Worm (Caenorhabditis elegans) whole organism, late embryonic: ENCODE data around the gene F36H9.2.

Source experiments
- K02D7.2 ChIP-seq: sonication (generic microtip); optimal IDR thresholded peaks from 2 replicates; lab custom pipeline; 2017; ENCODE audit warnings: mild to moderate bottlenecking, missing genetic modification characterization, missing compliant biosample characterization
- K09A11.1 ChIP-seq: sonication (generic microtip); optimal IDR thresholded peaks from 2 replicates; lab custom pipeline; 2017; ENCODE audit warnings: antibody characterized with exemption, mild to moderate bottlenecking, missing genetic modification characterization, missing compliant biosample characterization; ENCODE audit not compliant: insufficient read depth
- T23F11.4 ChIP-seq: fragments of 200-800 bp; sonication (Bioruptor generic); optimal IDR thresholded peaks from 2 replicates; lab custom pipeline; 2018; ENCODE audit warnings: mild to moderate bottlenecking, missing genetic modification characterization, missing compliant biosample characterization
- Y22D7AL.16 ChIP-seq: sonication (generic microtip); optimal IDR thresholded peaks from 2 replicates; lab custom pipeline; 2016; ENCODE audit warnings: missing genetic modification characterization, missing compliant biosample characterization
- ama-1 ChIP-seq: fragments of 150-350 bp; optimal IDR thresholded peaks from 2 replicates; lab custom pipeline; 2014
- ceh-18 ChIP-seq: sonication (generic microtip); optimal IDR thresholded peaks from 2 replicates; lab custom pipeline; 2016; ENCODE audit warnings: missing genetic modification characterization, missing compliant biosample characterization
- ceh-19 ChIP-seq: fragments of 200-800 bp; sonication (Bioruptor generic); optimal IDR thresholded peaks from 2 replicates; lab custom pipeline; 2018; ENCODE audit warnings: mild to moderate bottlenecking, missing genetic modification characterization, missing compliant biosample characterization
- ceh-24 ChIP-seq: sonication (generic microtip); optimal IDR thresholded peaks from 2 replicates; lab custom pipeline; 2016; ENCODE audit warnings: mild to moderate bottlenecking, missing genetic modification characterization, missing compliant biosample characterization
- ceh-30 ChIP-seq: fragments of 150-350 bp; optimal IDR thresholded peaks from 2 replicates; lab custom pipeline; 2014; ENCODE audit warnings: missing biosample characterization, missing genetic modification characterization
- ceh-31 ChIP-seq: sonication (generic microtip); optimal IDR thresholded peaks from 2 replicates; lab custom pipeline; 2016; ENCODE audit warnings: missing genetic modification characterization, missing compliant biosample characterization
- ceh-34 ChIP-seq: sonication (generic microtip); optimal IDR thresholded peaks from 2 replicates; lab custom pipeline; 2016; ENCODE audit warnings: mild to moderate bottlenecking, missing genetic modification characterization, missing compliant biosample characterization
- ceh-48 ChIP-seq: sonication (generic microtip); optimal IDR thresholded peaks from 2 replicates; lab custom pipeline; 2016; ENCODE audit warnings: missing genetic modification characterization, inconsistent platforms, missing compliant biosample characterization
- ceh-6 ChIP-seq: fragments of 200-800 bp; sonication (Bioruptor generic); optimal IDR thresholded peaks from 2 replicates; lab custom pipeline; 2018; ENCODE audit warnings: mild to moderate bottlenecking, missing genetic modification characterization, missing compliant biosample characterization
- ceh-9 ChIP-seq: sonication (generic microtip); optimal IDR thresholded peaks from 2 replicates; lab custom pipeline; 2016; ENCODE audit warnings: mild to moderate bottlenecking, missing genetic modification characterization, inconsistent platforms, missing compliant biosample characterization
- elt-2 ChIP-seq: sonication (generic microtip); optimal IDR thresholded peaks from 2 replicates; lab custom pipeline; 2016; ENCODE audit warnings: missing genetic modification reagents, missing genetic modification characterization, missing compliant biosample characterization
- ets-4 ChIP-seq: sonication (generic microtip); optimal IDR thresholded peaks from 2 replicates; lab custom pipeline; 2016; ENCODE audit warnings: missing genetic modification characterization, missing compliant biosample characterization
- fax-1 ChIP-seq: sonication (generic microtip); optimal IDR thresholded peaks from 2 replicates; lab custom pipeline; 2016; ENCODE audit warnings: missing genotype, missing genetic modification characterization, missing compliant biosample characterization
- fkh-10 ChIP-seq: fragments of 150-350 bp; optimal IDR thresholded peaks from 2 replicates; lab custom pipeline; 2014; ENCODE audit warnings: missing biosample characterization, missing genetic modification reagents, missing genetic modification characterization
- gmeb-2 ChIP-seq: sonication (generic microtip); optimal IDR thresholded peaks from 2 replicates; lab custom pipeline; 2016; ENCODE audit warnings: missing genetic modification characterization, inconsistent platforms, missing compliant biosample characterization
- hlh-30 ChIP-seq: sonication (generic microtip); optimal IDR thresholded peaks from 2 replicates; lab custom pipeline; 2017; ENCODE audit warnings: antibody characterized with exemption, missing genetic modification characterization, missing compliant biosample characterization; ENCODE audit not compliant: insufficient read depth
- lin-11 ChIP-seq: fragments of 200-800 bp; sonication (Bioruptor generic); optimal IDR thresholded peaks from 2 replicates; lab custom pipeline; 2018; ENCODE audit warnings: mild to moderate bottlenecking, missing genetic modification characterization, missing compliant biosample characterization
- nfya-1 ChIP-seq: sonication (generic microtip); optimal IDR thresholded peaks from 2 replicates; lab custom pipeline; 2017; ENCODE audit warnings: missing genetic modification characterization, mild to moderate bottlenecking, missing compliant biosample characterization, antibody characterized with exemption, moderate library complexity
- nhr-11 ChIP-seq: fragments of 150-350 bp; optimal IDR thresholded peaks from 2 replicates; lab custom pipeline; 2014; ENCODE audit warnings: missing biosample characterization, missing genetic modification characterization
- pat-9 ChIP-seq: fragments of 200-800 bp; sonication (Bioruptor generic); optimal IDR thresholded peaks from 2 replicates; lab custom pipeline; 2018; ENCODE audit warnings: mild to moderate bottlenecking, missing genetic modification characterization, moderate library complexity, missing compliant biosample characterization
- pax-1 ChIP-seq: fragments of 150-350 bp; optimal IDR thresholded peaks from 2 replicates; lab custom pipeline; 2014; ENCODE audit warnings: missing biosample characterization, missing genetic modification characterization
- pha-2 ChIP-seq: sonication (generic microtip); optimal IDR thresholded peaks from 2 replicates; lab custom pipeline; 2017; ENCODE audit warnings: mild to moderate bottlenecking, missing genetic modification characterization, missing compliant biosample characterization
- pqm-1 ChIP-seq: sonication (generic microtip); optimal IDR thresholded peaks from 2 replicates; lab custom pipeline; 2016; ENCODE audit warnings: missing genetic modification characterization, missing compliant biosample characterization
- ref-2 ChIP-seq: sonication (generic microtip); optimal IDR thresholded peaks from 2 replicates; lab custom pipeline; 2016; ENCODE audit warnings: missing genetic modification characterization, missing compliant biosample characterization
- rnt-1 ChIP-seq: sonication (generic microtip); optimal IDR thresholded peaks from 2 replicates; lab custom pipeline; 2016; ENCODE audit warnings: missing genetic modification characterization, missing compliant biosample characterization
- sdc-2 ChIP-seq: sonication (generic microtip); optimal IDR thresholded peaks from 2 replicates; lab custom pipeline; 2016; ENCODE audit warnings: missing genotype, missing genetic modification characterization, missing compliant biosample characterization
- tbx-7 ChIP-seq: sonication (generic microtip); optimal IDR thresholded peaks from 2 replicates; lab custom pipeline; 2016; ENCODE audit warnings: missing genotype, missing genetic modification characterization, missing compliant biosample characterization
- unc-3 ChIP-seq, 2 experiments: fragments of 200-800 bp in 1 of 2; sonication (Bioruptor generic) in 1 of 2; sonication (generic microtip) in 1 of 2; conservative IDR thresholded peaks in 1 of 2; optimal IDR thresholded peaks in 1 of 2; 2 replicates each; pipeline versions ENCODE4 v1.3.6 to Lab custom; 2016 to 2022; ENCODE audit warnings: missing compliant biosample characterization in 2 of 2, missing genetic modification characterization in 2 of 2, missing genetic modification reagents in 1 of 2
- unc-55 ChIP-seq: sonication (generic microtip); optimal IDR thresholded peaks from 2 replicates; lab custom pipeline; 2017; ENCODE audit warnings: missing biosample characterization, missing genetic modification reagents, missing genetic modification characterization
- unc-86 ChIP-seq: sonication (generic microtip); optimal IDR thresholded peaks from 2 replicates; lab custom pipeline; 2016; ENCODE audit warnings: missing genetic modification characterization, missing compliant biosample characterization
- ztf-16 ChIP-seq: sonication (generic microtip); optimal IDR thresholded peaks from 2 replicates; lab custom pipeline; 2017; ENCODE audit warnings: missing genetic modification characterization, missing compliant biosample characterization

The F36H9.2 gene

DNA sequence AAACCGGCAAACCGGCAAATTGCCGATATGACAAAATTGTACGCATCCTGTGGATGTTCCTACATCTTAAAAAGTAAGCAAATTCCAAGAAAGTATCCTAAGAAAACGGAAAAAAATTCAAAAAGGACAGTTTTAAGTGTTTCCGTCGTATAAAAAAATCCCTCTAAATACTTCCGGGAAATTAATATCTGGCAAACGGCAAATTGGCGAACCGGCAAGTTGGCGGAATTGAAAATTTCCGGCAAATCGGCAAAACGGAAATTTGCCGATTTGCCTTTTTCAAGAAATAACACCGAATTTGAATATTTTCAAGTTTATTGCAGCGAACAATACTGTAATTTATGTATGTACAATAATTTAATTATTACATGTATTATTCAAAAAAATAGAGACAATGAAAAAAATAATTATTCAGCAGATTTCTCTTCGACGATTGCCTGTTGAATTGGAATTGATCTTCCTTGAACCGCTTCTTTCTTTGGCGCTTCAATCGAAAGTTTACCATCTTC, 15.8 kb downstream of the F36H9.2 start:
- TF ChIP-seq fax-1 (tag; lab: Kevin White, UChicago), result no peak
- no peak for TF ChIP-seq pha-2
- TF ChIP-seq T23F11.4 (GFP tag; lab: Kevin White, UChicago), result no peak
- no peak for TF ChIP-seq Y22D7AL.16 (tag; lab: Kevin White, UChicago)

- TF ChIP-seq elt-2 (tag; lab: Kevin White, UChicago) (peak; percentile 10), unc-3 (GFP tag; conservative IDR thresholded peaks at IDR 0.05; lab: Robert Waterston, UW) (no peak), unc-3 (tag; optimal IDR thresholded peaks at IDR 0.05; lab: Kevin White, UChicago) (no peak), ceh-48 (tag; lab: Kevin White, UChicago) (no peak), pat-9 (tag; lab: Kevin White, UChicago) (peak; percentile 22), unc-55 (GFP tag; lab: Kevin White, UChicago) (peak; percentile 60), lin-11 (no peak), Y22D7AL.16 (tag; lab: Kevin White, UChicago) (no peak), ceh-31 (tag; lab: Kevin White, UChicago) (peak; percentile 52), ceh-24 (tag; lab: Kevin White, UChicago) (no peak), ztf-16 (no peak), ref-2 (peak; percentile 34), pax-1 (tag; lab: Kevin White, UChicago) (peak; percentile 11), hlh-30 (no peak), unc-86 (tag; lab: Kevin White, UChicago) (peak; percentile 10), nhr-11 (tag; lab: Kevin White, UChicago) (no peak), pqm-1 (tag; lab: Kevin White, UChicago) (no peak), K09A11.1 (no peak), ets-4 (tag; lab: Kevin White, UChicago) (peak; percentile 5), ceh-6 (no peak), ceh-30 (peak; percentile 62), nfya-1 (peak; percentile 63), ceh-34 (tag; lab: Kevin White, UChicago) (peak; percentile 55), ama-1 (no peak), ceh-18 (no peak)
Measured at ce11 chrV:1804645-1805559, 16.6 kb downstream of the F36H9.2 start, which contains the start of the genes hsp-16.2 and hsp-16.41. Gene hsp-16.2, minus strand, starts transcription at chrV:1804957. Gene hsp-16.41, plus strand, starts transcription at chrV:1805178.

- no peak for TF ChIP-seq pha-2
- no peak for TF ChIP-seq ceh-19 (GFP tag; lab: Kevin White, UChicago)
- no peak for TF ChIP-seq gmeb-2
- TF ChIP-seq K02D7.2 (tag; lab: Kevin White, UChicago), result no peak
- TF ChIP-seq unc-55 (GFP tag; lab: Kevin White, UChicago), result no peak
- TF ChIP-seq fkh-10 (GFP tag; lab: Kevin White, UChicago), result no peak
- no peak for TF ChIP-seq unc-3 (GFP tag; conservative IDR thresholded peaks at IDR 0.05; lab: Robert Waterston, UW)
- no peak for TF ChIP-seq unc-3 (tag; optimal IDR thresholded peaks at IDR 0.05; lab: Kevin White, UChicago)
- TF ChIP-seq nhr-11 (tag; lab: Kevin White, UChicago), result no peak
- no peak for TF ChIP-seq tbx-7 (tag; lab: Kevin White, UChicago)
- TF ChIP-seq rnt-1 (tag; lab: Kevin White, UChicago), result no peak
- no peak for TF ChIP-seq elt-2 (tag; lab: Kevin White, UChicago)
- no peak for TF ChIP-seq sdc-2 (tag; lab: Kevin White, UChicago)
- TF ChIP-seq ceh-9 (tag; lab: Kevin White, UChicago), result no peak
- TF ChIP-seq, all 69 proteins: peak for 0
Measured at ce11 chrV:1805724-1806316, 17.6 kb downstream of the F36H9.2 start.
